Fruit fly (Drosophila melanogaster): Measurements from ENCODE around the gene CG1231.

DNA sequence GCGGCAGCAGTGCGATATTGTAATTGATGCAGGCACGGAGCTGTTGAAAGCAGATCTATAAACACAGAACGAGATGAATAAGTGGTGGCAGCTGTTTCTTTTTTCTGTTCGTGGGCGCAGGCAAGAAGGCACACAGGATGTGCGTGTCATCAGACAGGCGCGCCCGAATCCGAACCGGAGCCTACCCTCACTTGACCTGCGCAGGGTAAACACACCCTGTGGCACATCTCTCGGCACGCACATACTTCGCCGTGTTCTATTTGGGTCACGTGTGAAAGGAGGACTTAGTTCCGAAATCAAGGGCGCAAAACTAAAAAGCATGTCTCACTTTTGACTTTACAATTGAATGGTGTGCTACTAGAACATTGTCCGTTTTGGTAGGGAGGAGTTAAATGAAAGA is 34.7 kb upstream of the CG1231 start:
- TF ChIP-seq psq (optimal IDR thresholded peaks at IDR 0.05), result no peak
- TF ChIP-seq h (optimal IDR thresholded peaks at IDR 0.05), result no peak
- TF ChIP-seq Myc (optimal IDR thresholded peaks at IDR 0.05), result no peak
